Worm (Caenorhabditis elegans) whole organism, early embryonic: ENCODE data around the gene mct-5.

Source experiments
- ama-1 ChIP-seq: fragments of 150-350 bp; optimal IDR thresholded peaks from 2 replicates; lab custom pipeline; 2014
- tbx-37 ChIP-seq: fragments of 200-800 bp; sonication (Bioruptor generic); conservative IDR thresholded peaks from 2 replicates; pipeline ENCODE4 v1.3.6; 2022; ENCODE audit warnings: missing genetic modification reagents, missing genetic modification characterization, missing compliant biosample characterization

DNA sequence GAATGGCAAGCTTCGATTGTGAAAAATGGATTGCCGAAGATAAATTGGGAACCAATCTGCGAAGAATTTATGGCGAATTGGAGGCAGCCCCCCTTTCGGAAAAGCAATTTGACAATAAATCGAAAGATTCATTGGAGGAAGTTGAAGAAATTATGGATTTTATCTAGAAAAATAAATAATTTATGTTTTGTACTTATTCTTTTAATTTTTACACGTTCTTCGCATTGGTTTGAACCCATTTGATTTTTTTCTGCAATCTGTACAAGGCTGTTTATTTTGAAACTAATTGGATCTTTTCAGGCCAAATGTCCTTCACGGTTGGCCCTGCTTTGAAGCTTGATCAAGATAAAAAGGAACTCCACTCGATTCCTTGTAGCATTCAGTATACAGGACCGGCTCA, 45.4 kb downstream of the mct-5 start, which contains the start of gene ZK1127.13:
- TF ChIP-seq ama-1 (lab: Kevin White, UChicago) (no peak), tbx-37 (GFP tag; lab: Robert Waterston, UW) (no peak)
